Fruit fly (Drosophila melanogaster) whole organism, wandering third instar larva: ENCODE measurements around the gene caps.

Source experiments
- GATAd ChIP-seq: sonication (Bioruptor generic); optimal IDR thresholded peaks from 2 replicates; lab custom pipeline; 2016; ENCODE audit warnings: missing biosample characterization, missing genetic modification characterization
- Myc ChIP-seq: fragments of >200 bp; optimal IDR thresholded peaks from 2 replicates; lab custom pipeline; 2017
- tai ChIP-seq: sonication (Bioruptor generic); optimal IDR thresholded peaks from 2 replicates; lab custom pipeline; 2016; ENCODE audit warnings: missing biosample characterization, missing genetic modification characterization

dm6 chr3L:13254274-13254673 lies 25.8 kb downstream of the caps start:
- no peak for TF ChIP-seq tai (GFP tag; lab: Kevin White, UChicago)
- no peak for TF ChIP-seq Myc (lab: Kevin White, UChicago)
- no peak for TF ChIP-seq GATAd (GFP tag; lab: Kevin White, UChicago)
